Worm (Caenorhabditis elegans) whole organism, L1 larva: Measurements from ENCODE around the gene T10C6.6.
"Not testable (repeated sequence)": the region's sequence is repeated elsewhere in the genome, so short reads cannot be mapped to it uniquely, and the experiment has no call there.

Experiments used
- blmp-1 ChIP-seq: fragments of 150-350 bp; optimal IDR thresholded peaks from 2 replicates; lab custom pipeline; 2014; ENCODE audit warnings: missing biosample characterization, missing genetic modification characterization
- egl-27 ChIP-seq, 2 experiments: fragments of 150-350 bp in 1 of 2; sonication (generic microtip); optimal IDR thresholded peaks; 3 replicates each; lab custom pipeline; 2017 to 2018; ENCODE audit warnings: missing biosample characterization in 2 of 2, missing genetic modification characterization in 2 of 2, missing genetic modification reagents in 2 of 2
- elt-3 ChIP-seq, 6 experiments: fragments of 150-350 bp in 1 of 6; sonication (generic microtip); optimal IDR thresholded peaks; 2 replicates each; lab custom pipeline; 2017 to 2018; ENCODE audit warnings: missing biosample characterization in 6 of 6, missing genetic modification characterization in 6 of 6, inconsistent platforms in 1 of 6
- lin-13 ChIP-seq: fragments of 150-350 bp; optimal IDR thresholded peaks from 2 replicates; lab custom pipeline; 2014; ENCODE audit warnings: missing biosample characterization, missing genetic modification reagents, missing genetic modification characterization
- lir-3 ChIP-seq: sonication (generic microtip); optimal IDR thresholded peaks from 2 replicates; lab custom pipeline; 2016; ENCODE audit warnings: mild to moderate bottlenecking, missing genetic modification characterization, moderate library complexity, missing compliant biosample characterization; ENCODE audit not compliant: poor library complexity
- mdl-1 ChIP-seq, 2 experiments: fragments of 150-350 bp; optimal IDR thresholded peaks; 2 replicates each; lab custom pipeline; 2014 to 2017; ENCODE audit warnings: missing biosample characterization in 2 of 2, missing genetic modification characterization in 2 of 2, inconsistent platforms in 1 of 2
- nhr-28 ChIP-seq: fragments of 150-350 bp; optimal IDR thresholded peaks from 2 replicates; lab custom pipeline; 2014; ENCODE audit warnings: missing biosample characterization, missing genetic modification characterization
- nhr-71 ChIP-seq: sonication (generic microtip); optimal IDR thresholded peaks from 2 replicates; lab custom pipeline; 2016; ENCODE audit warnings: mild to moderate bottlenecking, missing genetic modification characterization, moderate library complexity, missing compliant biosample characterization
- snpc-4 ChIP-seq: fragments of 150-350 bp; optimal IDR thresholded peaks from 2 replicates; lab custom pipeline; 2014; ENCODE audit warnings: missing biosample characterization, missing genetic modification characterization
- unc-130 ChIP-seq: fragments of 150-350 bp; optimal IDR thresholded peaks from 2 replicates; lab custom pipeline; 2017; ENCODE audit warnings: missing biosample characterization, missing genetic modification characterization, inconsistent platforms
- unc-62 ChIP-seq: fragments of 150-350 bp; optimal IDR thresholded peaks from 2 replicates; lab custom pipeline; 2014; ENCODE audit warnings: missing biosample characterization, missing genetic modification reagents, missing genetic modification characterization
- vab-15 ChIP-seq: sonication (generic microtip); optimal IDR thresholded peaks from 2 replicates; lab custom pipeline; 2017; ENCODE audit warnings: missing genotype, mild to moderate bottlenecking, missing genetic modification characterization, missing compliant biosample characterization
- zag-1 ChIP-seq: fragments of 150-350 bp; optimal IDR thresholded peaks from 2 replicates; lab custom pipeline; 2014; ENCODE audit warnings: missing biosample characterization, missing genetic modification characterization

ce11 chrV:15991850-15992249 lies 32.3 kb upstream of the T10C6.6 start, which contains the start of gene C06C6.7:
- not testable (repeated sequence) for TF ChIP-seq mdl-1 (tag; optimal IDR thresholded peaks at IDR 0.05; lab: Kevin White, UChicago); unc-62 (GFP tag; lab: Kevin White, UChicago); snpc-4; lir-3 (tag; lab: Kevin White, UChicago); nhr-28 (tag; lab: Kevin White, UChicago); nhr-71; unc-130 (tag; lab: Kevin White, UChicago); elt-3 (tag; optimal IDR thresholded peaks at IDR 0.05; lab: Kevin White, UChicago); egl-27 (tag; optimal IDR thresholded peaks at IDR 0.05; lab: Kevin White, UChicago); zag-1 (tag; lab: Kevin White, UChicago); vab-15 (tag; lab: Kevin White, UChicago); lin-13; blmp-1 (tag; lab: Kevin White, UChicago)
